Fruit fly (Drosophila melanogaster) whole organism, wandering third instar larva: ENCODE data around the gene klg.

ENCODE experiments used
- Abd-B ChIP-seq: fragments of >200 bp; optimal IDR thresholded peaks from 2 replicates; lab custom pipeline; 2017; ENCODE audit warnings: missing biosample characterization, missing genetic modification characterization
- Sp1 ChIP-seq: fragments of 200-800 bp; sonication (Bioruptor generic); optimal IDR thresholded peaks from 3 replicates; lab custom pipeline; 2019; ENCODE audit warnings: missing biosample characterization, mild to moderate bottlenecking, missing genetic modification characterization, moderate library complexity
- dl ChIP-seq, 2 experiments: fragments of 175-275, 200-275 bp in 1 of 2; fragments of 200-275 bp in 1 of 2; sonication (Bioruptor generic); optimal IDR thresholded peaks; lab custom pipeline; 2018; ENCODE audit warnings: mild to moderate bottlenecking in 2 of 2, missing biosample characterization in 2 of 2, missing genetic modification characterization in 2 of 2, moderate library complexity in 2 of 2; ENCODE audit not compliant: partially characterized antibody in 2 of 2, insufficient read depth in 1 of 2
- foxo ChIP-seq, 2 experiments: fragments of 200-800 bp; sonication (Bioruptor generic); optimal IDR thresholded peaks; 2 replicates in 1 of 2; 3 replicates in 1 of 2; lab custom pipeline; 2016 to 2017; ENCODE audit warnings: missing biosample characterization in 2 of 2, missing genetic modification characterization in 2 of 2

dm6 chr3R:22988995-22989394 is 89.9 kb downstream of the klg start, which contains the start of gene Or94b:
- no peak for TF ChIP-seq dl (GFP tag; optimal IDR thresholded peaks at IDR 0.05; lab: Kevin White, UChicago; ENCODE audit: insufficient read depth in 1 of 2, partially characterized antibody in 2 of 2)
- no peak for TF ChIP-seq foxo (GFP tag; optimal IDR thresholded peaks at IDR 0.05; lab: Kevin White, UChicago)
- no peak for TF ChIP-seq Abd-B (GFP tag; lab: Kevin White, UChicago)
- TF ChIP-seq Sp1 = no peak
